Fruit fly (Drosophila melanogaster): Measurements from ENCODE around the gene LysP.

DNA sequence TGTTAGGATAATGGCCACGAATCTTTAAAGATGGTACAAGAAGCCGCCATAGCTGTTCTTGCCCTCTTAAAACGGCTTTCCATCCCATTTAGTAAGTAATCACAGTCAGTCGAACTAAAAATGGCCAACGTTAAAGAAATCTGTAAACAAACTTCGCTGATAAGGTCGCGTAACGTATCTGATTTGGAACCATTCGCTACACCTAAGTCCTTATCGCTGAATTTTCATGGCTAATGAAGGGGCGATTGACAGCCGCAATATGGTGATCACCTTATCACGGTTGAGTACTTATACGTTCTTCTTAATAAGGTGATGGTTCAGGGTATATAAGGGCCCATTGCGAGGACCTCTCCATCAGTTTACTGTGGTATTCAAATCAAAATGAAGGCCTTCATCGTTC, 5.9 kb downstream of the LysP start, which contains the start of gene LysE:
- TF ChIP-seq Hnf4 (GFP tag; optimal IDR thresholded peaks at IDR 0.05): no peak
- TF ChIP-seq psq (GFP tag; optimal IDR thresholded peaks at IDR 0.05): no peak
- TF ChIP-seq dl (GFP tag; optimal IDR thresholded peaks at IDR 0.05; ENCODE audit: insufficient read depth in 1 of 2, partially characterized antibody in 2 of 2): no peak
- TF ChIP-seq Vsx2 (GFP tag; optimal IDR thresholded peaks at IDR 0.05; ENCODE audit: partially characterized antibody): no peak
- no peak for TF ChIP-seq usp (GFP tag; optimal IDR thresholded peaks at IDR 0.05)
- no peak for TF ChIP-seq h (GFP tag; optimal IDR thresholded peaks at IDR 0.05)
- TF ChIP-seq dsf (GFP tag; optimal IDR thresholded peaks at IDR 0.05; ENCODE audit: borderline replicate concordance): no peak
